Comparison of ENCODE assay signal across 1 fruit fly cellular context in genomic region chr3L:20473021-20473799, dm6.
TF ChIP-seq lines count a peak whose summit lies in the region.

Gene CG32428, minus strand, starts transcription at chr3L:20473723.
Gene CG5969, plus strand, starts transcription at chr3L:20473783.

TF ChIP-seq in whole organism, embryonic, 481 proteins besides CTCF, POLR2A, EP300 and RAD21 (continued from another document and continues in another):
- TF ChIP-seq ham (GFP tag; IDR thresholded peaks at IDR 0.05; lab: Robert Waterston, UW): no peak
- no peak for TF ChIP-seq nau (GFP tag; optimal IDR thresholded peaks at IDR 0.05; lab: Kevin White, UChicago)
- TF ChIP-seq danr (GFP tag; IDR thresholded peaks at IDR 0.05; lab: Robert Waterston, UW): no peak
- peak; percentile 48 for TF ChIP-seq Oli (tag; optimal IDR thresholded peaks at IDR 0.05; lab: Kevin White, UChicago)
- TF ChIP-seq Bdp1 (GFP tag; optimal IDR thresholded peaks at IDR 0.05; lab: Kevin White, UChicago): no peak
- peak; percentile 79 for TF ChIP-seq CoRest (tag; optimal IDR thresholded peaks at IDR 0.05; lab: Kevin White, UChicago)
- TF ChIP-seq CG2712 (tag; optimal IDR thresholded peaks at IDR 0.05; lab: Kevin White, UChicago): peak; percentile 69
- peak; percentile 63 for TF ChIP-seq CG3281 (GFP tag; optimal IDR thresholded peaks at IDR 0.05; lab: Kevin White, UChicago)
- TF ChIP-seq dmrt99B (tag; optimal IDR thresholded peaks at IDR 0.05; lab: Kevin White, UChicago): peak; percentile 54
- TF ChIP-seq CG30403 (GFP tag; optimal IDR thresholded peaks at IDR 0.05; lab: Kevin White, UChicago): peak; percentile 50
- peak; percentile 65 for TF ChIP-seq sob (GFP tag; IDR thresholded peaks at IDR 0.05; lab: Robert Waterston, UW)
- TF ChIP-seq gt (GFP tag; IDR thresholded peaks at IDR 0.05; lab: Robert Waterston, UW): no peak
- peak; percentile 50; the same call in 2 of the 3 replicates for TF ChIP-seq H15 (GFP tag; IDR thresholded peaks at IDR 0.05; lab: Robert Waterston, UW)
- TF ChIP-seq H2.0 (GFP tag; IDR thresholded peaks at IDR 0.05; lab: Robert Waterston, UW): peak; percentile 71
- peak; percentile 52; the same call in 2 of the 3 replicates for TF ChIP-seq CG7357 (GFP tag; IDR thresholded peaks at IDR 0.05; lab: Robert Waterston, UW)
- no peak for TF ChIP-seq CG13123 (GFP tag; optimal IDR thresholded peaks at IDR 0.05; lab: Kevin White, UChicago)
- TF ChIP-seq gro (GFP tag; optimal IDR thresholded peaks at IDR 0.05; lab: Kevin White, UChicago): peak; percentile 9
- no peak for TF ChIP-seq zf30C (GFP tag; optimal IDR thresholded peaks at IDR 0.05; lab: Kevin White, UChicago)
- peak; percentile 58 for TF ChIP-seq sug (tag; optimal IDR thresholded peaks at IDR 0.05; lab: Kevin White, UChicago)
- TF ChIP-seq CG6683 (GFP tag; optimal IDR thresholded peaks at IDR 0.05; lab: Kevin White, UChicago): no peak
- no peak for TF ChIP-seq Hsf (GFP tag; optimal IDR thresholded peaks at IDR 0.05; lab: Kevin White, UChicago)
- peak; percentile 33 for TF ChIP-seq CG7928 (GFP tag; optimal IDR thresholded peaks at IDR 0.05; lab: Kevin White, UChicago)
- TF ChIP-seq CG17912 (GFP tag; optimal IDR thresholded peaks at IDR 0.05; lab: Kevin White, UChicago): no peak
- peak; percentile 59 for TF ChIP-seq stwl (tag; optimal IDR thresholded peaks at IDR 0.05; lab: Kevin White, UChicago)
- TF ChIP-seq oc (tag; optimal IDR thresholded peaks at IDR 0.05; lab: Kevin White, UChicago): peak; percentile 13
- peak; percentile 16 for TF ChIP-seq CG12942 (GFP tag; optimal IDR thresholded peaks at IDR 0.05; lab: Kevin White, UChicago)
- peak; percentile 75 for TF ChIP-seq trem (tag; optimal IDR thresholded peaks at IDR 0.05; lab: Kevin White, UChicago)
- TF ChIP-seq CG12219 (GFP tag; optimal IDR thresholded peaks at IDR 0.05; lab: Kevin White, UChicago): no peak
- TF ChIP-seq Tbp (GFP tag; optimal IDR thresholded peaks at IDR 0.05; lab: Kevin White, UChicago): no peak
- TF ChIP-seq eve (GFP tag; optimal IDR thresholded peaks at IDR 0.05; lab: Kevin White, UChicago): no peak
- TF ChIP-seq Drgx (GFP tag; IDR thresholded peaks at IDR 0.05; lab: Robert Waterston, UW): peak; percentile 84
- TF ChIP-seq CG15696 (tag; optimal IDR thresholded peaks at IDR 0.05; lab: Kevin White, UChicago): no peak
- no peak for TF ChIP-seq Pdp1 (GFP tag; optimal IDR thresholded peaks at IDR 0.05; lab: Kevin White, UChicago)
- TF ChIP-seq row (GFP tag; IDR thresholded peaks at IDR 0.05; lab: Robert Waterston, UW): peak; percentile 78
- TF ChIP-seq Max (GFP tag; optimal IDR thresholded peaks at IDR 0.05; lab: Kevin White, UChicago): peak; percentile 45
- TF ChIP-seq cg (GFP tag; optimal IDR thresholded peaks at IDR 0.05; lab: Kevin White, UChicago): no peak
- TF ChIP-seq shn (GFP tag; optimal IDR thresholded peaks at IDR 0.05; lab: Kevin White, UChicago): no peak
- no peak for TF ChIP-seq fru (optimal IDR thresholded peaks at IDR 0.05; lab: Kevin White, UChicago)
- TF ChIP-seq CG3163 (GFP tag; optimal IDR thresholded peaks at IDR 0.05; lab: Kevin White, UChicago): no peak
- TF ChIP-seq ac (GFP tag; optimal IDR thresholded peaks at IDR 0.05; lab: Kevin White, UChicago): no peak
- TF ChIP-seq caup (GFP tag; optimal IDR thresholded peaks at IDR 0.05; lab: Kevin White, UChicago; ENCODE audit: severe bottlenecking): peak; percentile 65
- peak; percentile 70 for TF ChIP-seq CG9727 (GFP tag; optimal IDR thresholded peaks at IDR 0.05; lab: Kevin White, UChicago)
- TF ChIP-seq CG16815 (GFP tag; optimal IDR thresholded peaks at IDR 0.05; lab: Kevin White, UChicago): peak; percentile 23
- no peak for TF ChIP-seq hkb (optimal IDR thresholded peaks at IDR 0.05; lab: Kevin White, UChicago)
- TF ChIP-seq hkb (GFP tag; IDR thresholded peaks at IDR 0.05; lab: Robert Waterston, UW): peak; percentile 71
- peak in 1 of 2 experiments; percentile 11 for TF ChIP-seq Eip74EF (GFP tag; optimal IDR thresholded peaks at IDR 0.05; lab: Kevin White, UChicago)
- TF ChIP-seq CG10431 (GFP tag; optimal IDR thresholded peaks at IDR 0.05; lab: Kevin White, UChicago): no peak
- no peak for TF ChIP-seq CG4707 (GFP tag; optimal IDR thresholded peaks at IDR 0.05; lab: Kevin White, UChicago)
- TF ChIP-seq CG11696 (GFP tag; IDR thresholded peaks at IDR 0.05; lab: Robert Waterston, UW): peak; percentile 92
- no peak for TF ChIP-seq sr (GFP tag; IDR thresholded peaks at IDR 0.05; lab: Robert Waterston, UW)
- no peak for TF ChIP-seq br (optimal IDR thresholded peaks at IDR 0.05; lab: Kevin White, UChicago)
- TF ChIP-seq ro (GFP tag; IDR thresholded peaks at IDR 0.05; lab: Robert Waterston, UW): no peak
- no peak for TF ChIP-seq NC2α (GFP tag; optimal IDR thresholded peaks at IDR 0.05; lab: Kevin White, UChicago)
- TF ChIP-seq Adf1 (GFP tag; IDR thresholded peaks at IDR 0.05; lab: Robert Waterston, UW): no peak
- peak; percentile 59 for TF ChIP-seq Xbp1 (GFP tag; optimal IDR thresholded peaks at IDR 0.05; lab: Kevin White, UChicago)
- peak; percentile 73; the same call in 2 of the 3 replicates for TF ChIP-seq Dbx (GFP tag; IDR thresholded peaks at IDR 0.05; lab: Robert Waterston, UW)
- TF ChIP-seq CG1233 (GFP tag; optimal IDR thresholded peaks at IDR 0.05; lab: Kevin White, UChicago): peak; percentile 46
- no peak for TF ChIP-seq HLH3B (GFP tag; IDR thresholded peaks at IDR 0.05; lab: Robert Waterston, UW)
- TF ChIP-seq gsb-n (tag; optimal IDR thresholded peaks at IDR 0.05; lab: Kevin White, UChicago): peak; percentile 42
- no peak for TF ChIP-seq CG17568 (GFP tag; optimal IDR thresholded peaks at IDR 0.05; lab: Kevin White, UChicago)
- TF ChIP-seq Rx (GFP tag; IDR thresholded peaks at IDR 0.05; lab: Robert Waterston, UW): peak; percentile 49; the same call in 1 of the 2 replicates
- peak; percentile 27 for TF ChIP-seq Chrac-16 (GFP tag; optimal IDR thresholded peaks at IDR 0.05; lab: Kevin White, UChicago)
- TF ChIP-seq gcm (GFP tag; optimal IDR thresholded peaks at IDR 0.05; lab: Kevin White, UChicago): peak; percentile 32
- peak; percentile 20 for TF ChIP-seq CG6813 (GFP tag; optimal IDR thresholded peaks at IDR 0.05; lab: Kevin White, UChicago)
- TF ChIP-seq sc (optimal IDR thresholded peaks at IDR 0.05; lab: Kevin White, UChicago): no peak
- no peak for TF ChIP-seq sc (GFP tag; optimal IDR thresholded peaks at IDR 0.05; lab: Kevin White, UChicago)
- TF ChIP-seq unpg (GFP tag; optimal IDR thresholded peaks at IDR 0.05; lab: Kevin White, UChicago): peak; percentile 67
- peak; percentile 9 for TF ChIP-seq Dip3 (GFP tag; optimal IDR thresholded peaks at IDR 0.05; lab: Kevin White, UChicago)
- TF ChIP-seq grau (tag; optimal IDR thresholded peaks at IDR 0.05; lab: Kevin White, UChicago): peak; percentile 62
- TF ChIP-seq cato (GFP tag; optimal IDR thresholded peaks at IDR 0.05; lab: Kevin White, UChicago; ENCODE audit: borderline replicate concordance): no peak
- no peak for TF ChIP-seq CG34422 (GFP tag; IDR thresholded peaks at IDR 0.05; lab: Robert Waterston, UW)
- peak; percentile 96 for TF ChIP-seq CG14710 (tag; optimal IDR thresholded peaks at IDR 0.05; lab: Kevin White, UChicago)
- TF ChIP-seq CG11085 (GFP tag; IDR thresholded peaks at IDR 0.05; lab: Robert Waterston, UW): peak; percentile 41; the same call in 1 of the 2 replicates
- TF ChIP-seq Hr39 (optimal IDR thresholded peaks at IDR 0.05; lab: Kevin White, UChicago): no peak
- peak; percentile 87 for TF ChIP-seq Elba2 (GFP tag; optimal IDR thresholded peaks at IDR 0.05; lab: Kevin White, UChicago)
- TF ChIP-seq bab2 (GFP tag; optimal IDR thresholded peaks at IDR 0.05; lab: Kevin White, UChicago): no peak
- peak; percentile 3 for TF ChIP-seq CG17802 (tag; optimal IDR thresholded peaks at IDR 0.05; lab: Kevin White, UChicago)
- no peak for TF ChIP-seq tin (GFP tag; optimal IDR thresholded peaks at IDR 0.05; lab: Kevin White, UChicago)
- TF ChIP-seq mirr (GFP tag; optimal IDR thresholded peaks at IDR 0.05; lab: Kevin White, UChicago): peak; percentile 29
- no peak for TF ChIP-seq stc (GFP tag; IDR thresholded peaks at IDR 0.05; lab: Robert Waterston, UW)
- peak; percentile 60 for TF ChIP-seq tgo (GFP tag; IDR thresholded peaks at IDR 0.05; lab: Robert Waterston, UW)
- peak in 1 of 2 experiments; percentile 35 for TF ChIP-seq bsh (GFP tag; optimal IDR thresholded peaks at IDR 0.05; lab: Kevin White, UChicago)
- TF ChIP-seq Hmr (GFP tag; optimal IDR thresholded peaks at IDR 0.05; lab: Kevin White, UChicago): peak; percentile 83
- TF ChIP-seq CG17328 (GFP tag; IDR thresholded peaks at IDR 0.05; lab: Robert Waterston, UW): peak; percentile 54
- TF ChIP-seq fd64A (GFP tag; optimal IDR thresholded peaks at IDR 0.05; lab: Kevin White, UChicago): no peak
- TF ChIP-seq salm (tag; optimal IDR thresholded peaks at IDR 0.05; lab: Kevin White, UChicago): no peak
- TF ChIP-seq Abd-B (GFP tag; optimal IDR thresholded peaks at IDR 0.05; lab: Kevin White, UChicago): peak; percentile 65
- peak; percentile 64; the same call in 1 of the 4 replicates for TF ChIP-seq chinmo (GFP tag; IDR thresholded peaks at IDR 0.05; lab: Robert Waterston, UW; ENCODE audit: partially characterized antibody)
- no peak for TF ChIP-seq CG11560 (tag; IDR thresholded peaks at IDR 0.05; lab: Robert Waterston, UW)
- TF ChIP-seq CG7839 (tag; optimal IDR thresholded peaks at IDR 0.05; lab: Kevin White, UChicago): peak; percentile 76
- TF ChIP-seq ranshi (GFP tag; IDR thresholded peaks at IDR 0.05; lab: Robert Waterston, UW): peak; percentile 57
- TF ChIP-seq CrebB (tag; optimal IDR thresholded peaks at IDR 0.05; lab: Kevin White, UChicago): peak; percentile 13
- TF ChIP-seq CG16863 (GFP tag; optimal IDR thresholded peaks at IDR 0.05; lab: Kevin White, UChicago): no peak
- peak; percentile 70 for TF ChIP-seq CG9817 (tag; optimal IDR thresholded peaks at IDR 0.05; lab: Kevin White, UChicago)
- TF ChIP-seq CG8924 (tag; optimal IDR thresholded peaks at IDR 0.05; lab: Kevin White, UChicago): peak; percentile 70
- TF ChIP-seq aop (GFP tag; IDR thresholded peaks at IDR 0.05; lab: Robert Waterston, UW): no peak
- TF ChIP-seq prd (optimal IDR thresholded peaks at IDR 0.05; lab: Kevin White, UChicago): no peak
- TF ChIP-seq prd (GFP tag; IDR thresholded peaks at IDR 0.05; lab: Robert Waterston, UW): peak; percentile 65
- no peak for TF ChIP-seq Scr (GFP tag; IDR thresholded peaks at IDR 0.05; lab: Robert Waterston, UW; ENCODE audit: partially characterized antibody)
- TF ChIP-seq Hmx (GFP tag; optimal IDR thresholded peaks at IDR 0.05; lab: Kevin White, UChicago): no peak
- peak; percentile 24 for TF ChIP-seq D19B (GFP tag; optimal IDR thresholded peaks at IDR 0.05; lab: Kevin White, UChicago)
- peak; percentile 82 for TF ChIP-seq Med (GFP tag; lab: Kevin White, UChicago)
- TF ChIP-seq CG2116 (GFP tag; optimal IDR thresholded peaks at IDR 0.05; lab: Kevin White, UChicago): peak; percentile 76
- peak; percentile 65 for TF ChIP-seq CG10147 (GFP tag; optimal IDR thresholded peaks at IDR 0.05; lab: Kevin White, UChicago)
- peak; percentile 57 for TF ChIP-seq Dp (GFP tag; optimal IDR thresholded peaks at IDR 0.05; lab: Kevin White, UChicago)
- TF ChIP-seq peb (GFP tag; IDR thresholded peaks at IDR 0.05; lab: Robert Waterston, UW): no peak
- peak; percentile 69 for TF ChIP-seq E2f2 (GFP tag; IDR thresholded peaks at IDR 0.05; lab: Robert Waterston, UW)
- peak; percentile 70 for TF ChIP-seq CG15269 (tag; optimal IDR thresholded peaks at IDR 0.05; lab: Kevin White, UChicago)
- TF ChIP-seq CG9215 (GFP tag; IDR thresholded peaks at IDR 0.05; lab: Robert Waterston, UW): no peak; the same call in 1 of the 2 replicates
- TF ChIP-seq Lpt (GFP tag; optimal IDR thresholded peaks at IDR 0.05; lab: Kevin White, UChicago): no peak
- no peak; the same call in 2 of the 3 replicates for TF ChIP-seq Mrtf (GFP tag; IDR thresholded peaks at IDR 0.05; lab: Robert Waterston, UW)
- no peak for TF ChIP-seq ERR (GFP tag; optimal IDR thresholded peaks at IDR 0.05; lab: Kevin White, UChicago)
- TF ChIP-seq CG15479 (GFP tag; optimal IDR thresholded peaks at IDR 0.05; lab: Kevin White, UChicago): peak; percentile 81
- TF ChIP-seq CG3726 (GFP tag; IDR thresholded peaks at IDR 0.05; lab: Robert Waterston, UW): no peak
- TF ChIP-seq dysf (GFP tag; IDR thresholded peaks at IDR 0.05; lab: Robert Waterston, UW): peak; percentile 67
- TF ChIP-seq kay (GFP tag; optimal IDR thresholded peaks at IDR 0.05; lab: Kevin White, UChicago): peak; percentile 1
- peak; percentile 55 for TF ChIP-seq Jarid2 (GFP tag; optimal IDR thresholded peaks at IDR 0.05; lab: Kevin White, UChicago)
- no peak for TF ChIP-seq CG4328 (GFP tag; optimal IDR thresholded peaks at IDR 0.05; lab: Kevin White, UChicago)
- peak; percentile 54 for TF ChIP-seq CG18262 (tag; optimal IDR thresholded peaks at IDR 0.05; lab: Kevin White, UChicago)
- peak; percentile 70 for TF ChIP-seq CG2120 (GFP tag; optimal IDR thresholded peaks at IDR 0.05; lab: Kevin White, UChicago)
- TF ChIP-seq nom (GFP tag; optimal IDR thresholded peaks at IDR 0.05; lab: Kevin White, UChicago): no peak
- no peak for TF ChIP-seq CG10565 (GFP tag; optimal IDR thresholded peaks at IDR 0.05; lab: Kevin White, UChicago)
- TF ChIP-seq CG13624 (GFP tag; optimal IDR thresholded peaks at IDR 0.05; lab: Kevin White, UChicago): peak; percentile 31
- no peak for TF ChIP-seq jing (GFP tag; optimal IDR thresholded peaks at IDR 0.05; lab: Kevin White, UChicago)
- TF ChIP-seq CG43689 (GFP tag; IDR thresholded peaks at IDR 0.05; lab: Robert Waterston, UW): no peak
- no peak for TF ChIP-seq corto (GFP tag; optimal IDR thresholded peaks at IDR 0.05; lab: Kevin White, UChicago)
- peak; percentile 77 for TF ChIP-seq CG18599 (GFP tag; optimal IDR thresholded peaks at IDR 0.05; lab: Kevin White, UChicago)
- peak; percentile 58 for TF ChIP-seq HHEX (GFP tag; optimal IDR thresholded peaks at IDR 0.05; lab: Kevin White, UChicago)
- no peak for TF ChIP-seq CG2199 (GFP tag; IDR thresholded peaks at IDR 0.05; lab: Robert Waterston, UW)
- peak; percentile 26 for TF ChIP-seq Blimp-1 (GFP tag; optimal IDR thresholded peaks at IDR 0.05; lab: Kevin White, UChicago)
- peak; percentile 37; the same call in 1 of the 2 replicates for TF ChIP-seq sisA (GFP tag; IDR thresholded peaks at IDR 0.05; lab: Robert Waterston, UW)
- TF ChIP-seq pho (GFP tag; optimal IDR thresholded peaks at IDR 0.05; lab: Kevin White, UChicago): no peak
- peak; percentile 50; the same call in 3 of the 4 replicates for TF ChIP-seq Gug (GFP tag; IDR thresholded peaks at IDR 0.05; lab: Robert Waterston, UW)
- no peak for TF ChIP-seq Spps (tag; optimal IDR thresholded peaks at IDR 0.05; lab: Kevin White, UChicago)
- TF ChIP-seq CG11504 (tag; optimal IDR thresholded peaks at IDR 0.05; lab: Kevin White, UChicago): peak; percentile 84
